Worm (Caenorhabditis elegans) whole organism, late embryonic: ENCODE measurements around the gene nac-2.
"Not testable (repeated sequence)": the region's sequence is repeated elsewhere in the genome, so short reads cannot be mapped to it uniquely, and the experiment has no call there.

ENCODE experiments used
- C08G9.2 ChIP-seq: sonication (generic microtip); optimal IDR thresholded peaks from 2 replicates; lab custom pipeline; 2016; ENCODE audit warnings: mild to moderate bottlenecking, missing genetic modification characterization, moderate library complexity, missing compliant biosample characterization
- ama-1 ChIP-seq: fragments of 150-350 bp; optimal IDR thresholded peaks from 2 replicates; lab custom pipeline; 2014
- ceh-14 ChIP-seq: sonication (generic microtip); optimal IDR thresholded peaks from 2 replicates; lab custom pipeline; 2016; ENCODE audit warnings: missing genotype, missing genetic modification characterization, missing compliant biosample characterization
- ceh-24 ChIP-seq: sonication (generic microtip); optimal IDR thresholded peaks from 2 replicates; lab custom pipeline; 2016; ENCODE audit warnings: mild to moderate bottlenecking, missing genetic modification characterization, missing compliant biosample characterization
- ceh-30 ChIP-seq: fragments of 150-350 bp; optimal IDR thresholded peaks from 2 replicates; lab custom pipeline; 2014; ENCODE audit warnings: missing biosample characterization, missing genetic modification characterization
- ceh-48 ChIP-seq: sonication (generic microtip); optimal IDR thresholded peaks from 2 replicates; lab custom pipeline; 2016; ENCODE audit warnings: missing genetic modification characterization, inconsistent platforms, missing compliant biosample characterization
- elt-2 ChIP-seq: sonication (generic microtip); optimal IDR thresholded peaks from 2 replicates; lab custom pipeline; 2016; ENCODE audit warnings: missing genetic modification reagents, missing genetic modification characterization, missing compliant biosample characterization
- eyg-1 ChIP-seq: sonication (generic microtip); optimal IDR thresholded peaks from 2 replicates; lab custom pipeline; 2016; ENCODE audit warnings: missing genotype, missing genetic modification characterization, missing compliant biosample characterization
- fkh-6 ChIP-seq: sonication (generic microtip); optimal IDR thresholded peaks from 2 replicates; lab custom pipeline; 2016; ENCODE audit warnings: missing genetic modification characterization, missing compliant biosample characterization
- hlh-13 ChIP-seq: fragments of 200-800 bp; sonication (Bioruptor generic); optimal IDR thresholded peaks from 2 replicates; lab custom pipeline; 2018; ENCODE audit warnings: mild to moderate bottlenecking, missing genetic modification characterization, missing compliant biosample characterization
- hlh-15 ChIP-seq: sonication (generic microtip); optimal IDR thresholded peaks from 2 replicates; lab custom pipeline; 2016; ENCODE audit warnings: missing genetic modification characterization, missing compliant biosample characterization
- madf-2 ChIP-seq: sonication (generic microtip); optimal IDR thresholded peaks from 2 replicates; lab custom pipeline; 2017; ENCODE audit warnings: missing genetic modification characterization, missing compliant biosample characterization
- mec-3 ChIP-seq: sonication (generic microtip); optimal IDR thresholded peaks from 2 replicates; lab custom pipeline; 2016; ENCODE audit warnings: borderline replicate concordance, missing genetic modification characterization, missing compliant biosample characterization
- nfya-1 ChIP-seq: sonication (generic microtip); optimal IDR thresholded peaks from 2 replicates; lab custom pipeline; 2017; ENCODE audit warnings: missing genetic modification characterization, mild to moderate bottlenecking, missing compliant biosample characterization, antibody characterized with exemption, moderate library complexity
- nhr-11 ChIP-seq: fragments of 150-350 bp; optimal IDR thresholded peaks from 2 replicates; lab custom pipeline; 2014; ENCODE audit warnings: missing biosample characterization, missing genetic modification characterization
- pag-3 ChIP-seq: sonication (generic microtip); optimal IDR thresholded peaks from 2 replicates; lab custom pipeline; 2016; ENCODE audit warnings: missing compliant biosample characterization, missing genetic modification characterization, borderline replicate concordance
- pat-9 ChIP-seq: fragments of 200-800 bp; sonication (Bioruptor generic); optimal IDR thresholded peaks from 2 replicates; lab custom pipeline; 2018; ENCODE audit warnings: mild to moderate bottlenecking, missing genetic modification characterization, moderate library complexity, missing compliant biosample characterization
- pha-2 ChIP-seq: sonication (generic microtip); optimal IDR thresholded peaks from 2 replicates; lab custom pipeline; 2017; ENCODE audit warnings: mild to moderate bottlenecking, missing genetic modification characterization, missing compliant biosample characterization
- pros-1 ChIP-seq: fragments of 150-350 bp; optimal IDR thresholded peaks from 2 replicates; lab custom pipeline; 2014; ENCODE audit warnings: missing biosample characterization, missing genetic modification reagents, missing genetic modification characterization
- ref-2 ChIP-seq: sonication (generic microtip); optimal IDR thresholded peaks from 2 replicates; lab custom pipeline; 2016; ENCODE audit warnings: missing genetic modification characterization, missing compliant biosample characterization
- tbx-7 ChIP-seq: sonication (generic microtip); optimal IDR thresholded peaks from 2 replicates; lab custom pipeline; 2016; ENCODE audit warnings: missing genotype, missing genetic modification characterization, missing compliant biosample characterization
- ttx-3 ChIP-seq: sonication (generic microtip); optimal IDR thresholded peaks from 2 replicates; lab custom pipeline; 2016; ENCODE audit warnings: missing genetic modification reagents, missing genetic modification characterization, missing compliant biosample characterization
- unc-42 ChIP-seq: sonication (generic microtip); optimal IDR thresholded peaks from 2 replicates; lab custom pipeline; 2016; ENCODE audit warnings: missing genotype, missing genetic modification characterization, missing compliant biosample characterization
- unc-86 ChIP-seq: sonication (generic microtip); optimal IDR thresholded peaks from 2 replicates; lab custom pipeline; 2016; ENCODE audit warnings: missing genetic modification characterization, missing compliant biosample characterization
- ztf-16 ChIP-seq: sonication (generic microtip); optimal IDR thresholded peaks from 2 replicates; lab custom pipeline; 2017; ENCODE audit warnings: missing genetic modification characterization, missing compliant biosample characterization

nac-2 gene

ce11 chrIII:8999508-8999907, 43.6 kb downstream of the nac-2 start, which contains the start of gene F59B2.3:
Gene F59B2.3 (minus strand): TSS chrIII:8999766.
- TF ChIP-seq ceh-30 (tag; lab: Kevin White, UChicago) (no peak), pha-2 (no peak), ttx-3 (tag; lab: Kevin White, UChicago) (no peak), nhr-11 (tag; lab: Kevin White, UChicago) (no peak)
- TF ChIP-seq, all 69 proteins: peak for 0

ce11 chrIII:8998884-8999283, 44.2 kb downstream of the nac-2 start:
- TF ChIP-seq C08G9.2 (tag; lab: Kevin White, UChicago): no peak
- no peak for TF ChIP-seq ztf-16 (tag; lab: Kevin White, UChicago)
- no peak for TF ChIP-seq tbx-7
- TF ChIP-seq hlh-13 (GFP tag; lab: Kevin White, UChicago): no peak
- no peak for TF ChIP-seq fkh-6 (tag; lab: Kevin White, UChicago)
- TF ChIP-seq pag-3: no peak
- TF ChIP-seq pat-9 (tag; lab: Kevin White, UChicago): no peak

ce11 chrIII:8997821-8998220, 45.3 kb downstream of the nac-2 start:
- peak; percentile 88 for TF ChIP-seq elt-2 (tag; lab: Kevin White, UChicago)
- TF ChIP-seq ceh-24 (tag; lab: Kevin White, UChicago): no peak

ce11 chrIII:8996686-8997085, 46.4 kb downstream of the nac-2 start, which contains the start of gene skat-1:
Gene skat-1 (minus strand): TSS chrIII:8996786.
- TF ChIP-seq pha-2 (no peak), hlh-15 (tag; lab: Kevin White, UChicago) (no peak), pros-1 (tag; lab: Kevin White, UChicago) (no peak), ama-1 (lab: Kevin White, UChicago) (no peak), eyg-1 (tag; lab: Kevin White, UChicago) (no peak), unc-42 (tag; lab: Kevin White, UChicago) (no peak), madf-2 (tag; lab: Kevin White, UChicago) (no peak), hlh-13 (GFP tag; lab: Kevin White, UChicago) (no peak), pat-9 (tag; lab: Kevin White, UChicago) (no peak), ref-2 (tag; lab: Kevin White, UChicago) (no peak), unc-86 (tag; lab: Kevin White, UChicago) (no peak), nfya-1 (tag; lab: Kevin White, UChicago) (no peak)

ce11 chrIII:8989752-8990151, 53.3 kb downstream of the nac-2 start, which contains the start of gene R08D7.7:
Gene R08D7.7 (plus strand): TSS chrIII:8990052.
- not testable (repeated sequence) for TF ChIP-seq mec-3 (tag; lab: Kevin White, UChicago); ceh-48 (tag; lab: Kevin White, UChicago); ceh-14
